Worm (Caenorhabditis elegans) whole organism, midembryonic: ENCODE data around the gene tif-1A.

Experiments
- T22C8.4 ChIP-seq: fragments of 200-800 bp; sonication (Bioruptor generic); IDR thresholded peaks from 2 replicates; pipeline ENCODE4 v1.3.6; 2022; ENCODE audit warnings: missing genetic modification characterization, missing compliant biosample characterization
- cog-1 ChIP-seq: sonication (generic microtip); optimal IDR thresholded peaks from 2 replicates; lab custom pipeline; 2016; ENCODE audit warnings: missing genetic modification characterization, missing compliant biosample characterization
- flt-1 ChIP-seq: fragments of 200-800 bp; sonication (Bioruptor generic); IDR thresholded peaks from 2 replicates; pipeline ENCODE4 v1.3.6; 2022; ENCODE audit warnings: missing genetic modification characterization, missing compliant biosample characterization
- klf-2 ChIP-seq: fragments of 200-800 bp; sonication (Bioruptor generic); conservative IDR thresholded peaks from 2 replicates; pipeline ENCODE4 v1.3.6; 2022; ENCODE audit warnings: missing genetic modification reagents, missing genetic modification characterization, missing compliant biosample characterization
- med-1 ChIP-seq: sonication (generic microtip); optimal IDR thresholded peaks from 2 replicates; lab custom pipeline; 2017; ENCODE audit warnings: missing genetic modification characterization, mild to moderate bottlenecking, missing compliant biosample characterization, antibody characterized with exemption, missing genetic modification reagents; ENCODE audit not compliant: insufficient read depth
- ref-1 ChIP-seq: fragments of 200-800 bp; sonication (Bioruptor generic); conservative IDR thresholded peaks from 2 replicates; pipeline ENCODE4 v1.3.6; 2022; ENCODE audit warnings: missing genetic modification reagents, missing genetic modification characterization, missing compliant biosample characterization
- tab-1 ChIP-seq: fragments of 200-800 bp; sonication (Bioruptor generic); IDR thresholded peaks from 2 replicates; pipeline ENCODE4 v1.3.6; 2022; ENCODE audit warnings: missing genetic modification characterization, missing compliant biosample characterization
- ztf-23 ChIP-seq: fragments of 200-800 bp; sonication (Bioruptor generic); IDR thresholded peaks from 2 replicates; pipeline ENCODE4 v1.3.6; 2022; ENCODE audit warnings: missing genetic modification reagents, missing genetic modification characterization, missing compliant biosample characterization
- ztf-29 ChIP-seq: fragments of 200-800 bp; sonication (Bioruptor generic); IDR thresholded peaks from 2 replicates; pipeline ENCODE4 v1.3.6; 2022; ENCODE audit warnings: missing genetic modification reagents, missing genetic modification characterization, missing compliant biosample characterization

- TF ChIP-seq ztf-23 (GFP tag; lab: Robert Waterston, UW) = no peak
- no peak for TF ChIP-seq flt-1 (GFP tag; lab: Robert Waterston, UW)
- TF ChIP-seq ref-1 = no peak
- TF ChIP-seq klf-2 (GFP tag; lab: Robert Waterston, UW) = no peak
- no peak for TF ChIP-seq T22C8.4
- no peak for TF ChIP-seq med-1 (GFP tag; lab: Kevin White, UChicago)
- no peak for TF ChIP-seq cog-1 (tag; lab: Kevin White, UChicago)
- TF ChIP-seq ztf-29 = no peak
- no peak for TF ChIP-seq tab-1 (GFP tag; lab: Robert Waterston, UW)
Observed at ce11 chrIII:4049150-4049549, 45.2 kb upstream of the tif-1A start.
